Worm (Caenorhabditis elegans) whole organism, L4 larva: ENCODE measurements around the gene ugt-14.

Experiments
- F10B5.3 ChIP-seq: sonication (generic microtip); optimal IDR thresholded peaks from 2 replicates; lab custom pipeline; 2016; ENCODE audit warnings: mild to moderate bottlenecking, missing genetic modification characterization, missing compliant biosample characterization
- Y48G9A.11 ChIP-seq: fragments of 200-800 bp; sonication (Bioruptor generic); IDR thresholded peaks from 2 replicates; pipeline ENCODE4 v1.3.6; 2022; ENCODE audit warnings: missing genetic modification reagents, missing genetic modification characterization, missing compliant biosample characterization
- Y5F2A.4 ChIP-seq: fragments of 200-800 bp; sonication (Bioruptor generic); optimal IDR thresholded peaks from 2 replicates; lab custom pipeline; 2018; ENCODE audit warnings: mild to moderate bottlenecking, missing genetic modification characterization, missing compliant biosample characterization
- ZK546.5 ChIP-seq, 2 experiments: sonication (generic microtip); optimal IDR thresholded peaks; 2 replicates each; lab custom pipeline; 2017; ENCODE audit warnings: missing biosample characterization in 2 of 2, missing genetic modification characterization in 2 of 2
- aha-1 ChIP-seq: fragments of 150-350 bp; peaks from one replicate; lab custom pipeline; 2014; ENCODE audit warnings: missing biosample characterization, missing genetic modification characterization
- ama-1 ChIP-seq: fragments of 150-350 bp; optimal IDR thresholded peaks from 2 replicates; lab custom pipeline; 2014; ENCODE audit warnings: inconsistent platforms, mixed read lengths
- arid-1 ChIP-seq: fragments of 200-800 bp; sonication (Bioruptor generic); conservative IDR thresholded peaks from 2 replicates; pipeline ENCODE4 v1.3.6; 2022; ENCODE audit warnings: missing genetic modification reagents, missing genetic modification characterization, missing compliant biosample characterization
- ctbp-1 ChIP-seq: fragments of 200-800 bp; sonication (Bioruptor generic); IDR thresholded peaks from 2 replicates; pipeline ENCODE4 v1.3.6; 2022; ENCODE audit warnings: missing genetic modification reagents, missing genetic modification characterization, missing compliant biosample characterization
- daf-16 ChIP-seq, 3 experiments: sonication (generic microtip); optimal IDR thresholded peaks; 2 replicates each; lab custom pipeline; 2016 to 2017; ENCODE audit warnings: missing genetic modification characterization in 3 of 3, missing genetic modification reagents in 3 of 3, mild to moderate bottlenecking in 2 of 3, missing compliant biosample characterization in 2 of 3, missing biosample characterization in 1 of 3, moderate library complexity in 1 of 3
- daf-8 ChIP-seq: fragments of 200-800 bp; sonication (Bioruptor generic); IDR thresholded peaks from 2 replicates; pipeline ENCODE4 v1.3.6; 2022; ENCODE audit warnings: missing genetic modification characterization, missing compliant biosample characterization
- dmd-6 ChIP-seq: fragments of 200-800 bp; sonication (Bioruptor generic); IDR thresholded peaks from 2 replicates; pipeline ENCODE4 v1.3.6; 2022; ENCODE audit warnings: missing genetic modification reagents, missing genetic modification characterization, missing compliant biosample characterization
- dmd-8 ChIP-seq: fragments of 200-800 bp; sonication (Bioruptor generic); IDR thresholded peaks from 2 replicates; pipeline ENCODE4 v1.3.6; 2022; ENCODE audit warnings: missing genetic modification characterization, missing compliant biosample characterization
- duxl-1 ChIP-seq: sonication (generic microtip); optimal IDR thresholded peaks from 2 replicates; lab custom pipeline; 2016; ENCODE audit warnings: mild to moderate bottlenecking, missing genetic modification characterization, moderate library complexity, missing compliant biosample characterization; ENCODE audit not compliant: poor library complexity
- dve-1 ChIP-seq: sonication (generic microtip); optimal IDR thresholded peaks from 2 replicates; lab custom pipeline; 2017; ENCODE audit warnings: antibody characterized with exemption, mild to moderate bottlenecking, missing genetic modification characterization, missing compliant biosample characterization; ENCODE audit not compliant: insufficient read depth
- hlh-30 ChIP-seq: sonication (generic microtip); optimal IDR thresholded peaks from 2 replicates; lab custom pipeline; 2017; ENCODE audit warnings: antibody characterized with exemption, mild to moderate bottlenecking, missing genetic modification characterization, missing compliant biosample characterization; ENCODE audit not compliant: insufficient read depth
- lim-7 ChIP-seq: fragments of 200-800 bp; sonication (Bioruptor generic); IDR thresholded peaks from 2 replicates; pipeline ENCODE4 v1.3.6; 2022; ENCODE audit warnings: missing genetic modification characterization, missing compliant biosample characterization
- lin-29 ChIP-seq: fragments of 200-800 bp; sonication (Bioruptor generic); IDR thresholded peaks from 2 replicates; pipeline ENCODE4 v1.3.6; 2022; ENCODE audit warnings: missing genetic modification reagents, missing genetic modification characterization, missing compliant biosample characterization
- mxl-2 ChIP-seq: fragments of 200-800 bp; sonication (Bioruptor generic); conservative IDR thresholded peaks from 2 replicates; pipeline ENCODE4 v1.3.6; 2022; ENCODE audit warnings: missing genetic modification reagents, missing genetic modification characterization, missing compliant biosample characterization
- nhr-10 ChIP-seq: fragments of 150-350 bp; optimal IDR thresholded peaks from 2 replicates; lab custom pipeline; 2014; ENCODE audit warnings: missing biosample characterization, missing genetic modification characterization
- nhr-102 ChIP-seq: sonication (generic microtip); optimal IDR thresholded peaks from 2 replicates; lab custom pipeline; 2016; ENCODE audit warnings: mild to moderate bottlenecking, missing genetic modification characterization, moderate library complexity, missing compliant biosample characterization
- nhr-25 ChIP-seq: sonication (generic microtip); optimal IDR thresholded peaks from 2 replicates; lab custom pipeline; 2017; ENCODE audit warnings: missing genetic modification characterization, mild to moderate bottlenecking, missing compliant biosample characterization, antibody characterized with exemption, moderate library complexity, borderline replicate concordance; ENCODE audit not compliant: insufficient read depth
- nhr-42 ChIP-seq: fragments of 200-800 bp; sonication (Bioruptor generic); IDR thresholded peaks from 2 replicates; pipeline ENCODE4 v1.3.6; 2022; ENCODE audit warnings: missing genetic modification characterization, missing compliant biosample characterization
- pha-4 ChIP-seq, 2 experiments: fragments of 150-350 bp in 1 of 2; fragments of 200-800 bp in 1 of 2; sonication (Bioruptor generic) in 1 of 2; IDR thresholded peaks in 1 of 2; optimal IDR thresholded peaks in 1 of 2; 2 replicates each; pipeline versions ENCODE4 v1.3.6 to Lab custom; 2014 to 2022; ENCODE audit warnings: missing genetic modification characterization in 2 of 2, missing genetic modification reagents in 2 of 2, missing biosample characterization in 1 of 2, missing compliant biosample characterization in 1 of 2
- rbr-2 ChIP-seq: sonication (generic microtip); optimal IDR thresholded peaks from 2 replicates; lab custom pipeline; 2016; ENCODE audit warnings: missing genotype, missing genetic modification characterization, missing compliant biosample characterization
- sdz-12 ChIP-seq: fragments of 200-800 bp; sonication (Bioruptor generic); optimal IDR thresholded peaks from 2 replicates; lab custom pipeline; 2018; ENCODE audit warnings: mild to moderate bottlenecking, missing genetic modification characterization, missing compliant biosample characterization
- spr-1 ChIP-seq: sonication (generic microtip); optimal IDR thresholded peaks from 2 replicates; lab custom pipeline; 2016; ENCODE audit warnings: mild to moderate bottlenecking, missing genetic modification characterization, missing compliant biosample characterization
- unc-62 ChIP-seq, 3 experiments: fragments of 150-350 bp in 1 of 3; sonication (generic microtip); optimal IDR thresholded peaks in 2 of 3; peaks in 1 of 3; 1 replicate in 1 of 3; 2 replicates in 2 of 3; lab custom pipeline; 2014 to 2017; ENCODE audit warnings: missing biosample characterization in 3 of 3, missing genetic modification characterization in 3 of 3, missing genetic modification reagents in 3 of 3, missing genotype in 1 of 3
- vab-7 ChIP-seq: fragments of 200-800 bp; sonication (Bioruptor generic); IDR thresholded peaks from 2 replicates; pipeline ENCODE4 v1.3.6; 2022; ENCODE audit warnings: missing genetic modification reagents, missing genetic modification characterization, missing compliant biosample characterization

Gene ugt-14

DNA sequence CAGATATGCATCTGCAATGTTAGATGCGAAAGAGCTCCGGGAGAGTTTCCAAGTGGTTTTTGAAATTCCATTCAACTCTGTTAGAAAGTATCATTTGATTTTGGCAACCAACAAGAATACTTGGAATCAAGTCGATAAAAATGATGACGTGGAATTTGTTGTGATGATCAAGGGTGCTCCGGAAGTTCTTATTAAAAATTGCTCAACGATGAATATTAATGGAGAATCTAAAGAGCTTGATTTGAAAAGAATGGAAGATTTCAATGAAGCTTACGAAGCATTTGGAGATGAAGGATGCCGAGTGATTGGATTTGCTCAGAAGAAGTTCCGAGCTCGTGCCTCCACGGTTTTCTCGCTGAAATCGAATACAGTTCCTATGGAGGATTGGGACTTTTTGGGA, 31.3 kb downstream of the ugt-14 start:
- TF ChIP-seq dmd-8 (GFP tag; lab: Robert Waterston, UW) = no peak
- TF ChIP-seq unc-62 (GFP tag; optimal IDR thresholded peaks at IDR 0.05 in 1 of 2; lab: Kevin White, UChicago) = peak in 1 of 2 experiments; percentile 95
- no peak for TF ChIP-seq unc-62 (tag; optimal IDR thresholded peaks at IDR 0.05; lab: Kevin White, UChicago)

DNA sequence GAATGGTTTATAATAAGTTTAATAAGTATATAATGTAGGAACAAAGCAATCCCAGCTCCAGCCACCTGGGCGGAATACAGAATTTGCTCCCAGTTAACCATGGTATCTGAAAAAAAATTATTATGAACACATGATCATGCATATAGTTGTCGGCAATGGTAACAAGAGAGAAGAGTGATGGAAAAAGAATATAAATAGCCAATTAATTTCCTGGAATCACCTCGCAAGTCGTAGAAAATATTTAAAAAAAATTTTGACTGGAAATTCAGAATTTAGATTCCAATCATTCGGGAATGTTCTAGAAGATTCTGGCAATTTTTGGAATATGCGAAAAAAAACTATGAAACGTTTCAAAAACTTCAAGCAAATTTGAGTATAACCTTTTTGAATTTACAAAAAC, 38.2 kb downstream of the ugt-14 start, which contains the start of gene str-211:
TSS of gene str-211 (minus strand) at position 101 of the 400 bp plus-strand sequence.
- TF ChIP-seq ama-1 (no peak), rbr-2 (tag; lab: Kevin White, UChicago) (no peak), dmd-8 (GFP tag; lab: Robert Waterston, UW) (no peak), duxl-1 (no peak), Y48G9A.11 (no peak)
- TF ChIP-seq, all 104 proteins: peak for 0

DNA sequence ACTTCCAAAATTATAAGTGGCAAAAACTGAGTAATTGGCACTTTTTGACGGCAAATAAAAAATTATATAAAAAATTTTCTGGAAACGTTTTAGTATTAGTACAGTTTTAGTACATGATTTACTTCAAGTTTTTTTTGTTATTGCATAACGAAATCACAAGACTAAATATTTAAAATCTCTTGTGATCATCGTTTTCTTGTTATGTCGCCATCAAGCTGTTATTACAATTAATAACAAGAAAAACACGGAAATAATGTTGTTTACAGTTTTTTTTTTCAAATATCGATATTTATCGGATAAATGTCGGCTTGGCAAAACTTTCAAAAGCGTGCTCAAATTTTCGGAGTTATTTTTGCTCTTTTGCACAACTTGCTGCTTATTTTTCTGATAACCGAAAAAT, 42.6 kb downstream of the ugt-14 start, which contains the start of gene str-209:
TSS of gene str-209 (plus strand) at position 301 of the 400 bp plus-strand sequence.
- no peak for TF ChIP-seq ctbp-1 (GFP tag; lab: Robert Waterston, UW)
- TF ChIP-seq vab-7 = no peak
- no peak for TF ChIP-seq daf-8 (GFP tag; lab: Robert Waterston, UW)
- no peak for TF ChIP-seq aha-1 (tag; lab: Kevin White, UChicago)
- TF ChIP-seq, all 104 proteins: peak for 0

DNA sequence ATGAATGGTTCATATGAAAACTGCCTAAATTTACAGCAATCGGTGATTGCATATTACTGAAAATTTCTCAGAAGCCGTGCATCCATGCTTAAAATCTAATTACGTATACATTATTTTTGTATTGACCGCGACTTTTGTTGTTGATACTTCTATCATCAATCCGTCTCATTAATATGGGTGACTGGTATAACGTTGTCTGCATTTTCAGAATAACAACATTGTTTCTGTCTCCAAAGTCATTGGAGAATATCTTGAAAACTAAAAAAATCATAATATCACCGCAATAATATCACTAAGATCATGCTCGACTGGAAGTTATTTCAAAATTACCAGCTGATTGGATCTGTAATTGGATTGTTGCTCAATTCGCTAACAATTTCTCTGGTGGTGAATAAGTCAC, 45.4 kb downstream of the ugt-14 start, which contains the start of gene str-207:
TSS of gene str-207 (plus strand) at position 301 of the 400 bp plus-strand sequence.
- TF ChIP-seq hlh-30 (no peak), dve-1 (tag; lab: Kevin White, UChicago) (no peak), nhr-42 (GFP tag; lab: Robert Waterston, UW) (no peak), vab-7 (no peak), arid-1 (GFP tag; lab: Robert Waterston, UW) (no peak), ZK546.5 (tag; optimal IDR thresholded peaks at IDR 0.05; lab: Kevin White, UChicago) (no peak), nhr-25 (tag; lab: Kevin White, UChicago) (no peak), pha-4 (GFP tag; IDR thresholded peaks at IDR 0.05; lab: Robert Waterston, UW) (no peak), pha-4 (tag; optimal IDR thresholded peaks at IDR 0.05; lab: Kevin White, UChicago) (no peak), nhr-102 (tag; lab: Kevin White, UChicago) (no peak), ama-1 (no peak), mxl-2 (GFP tag; lab: Robert Waterston, UW) (no peak), daf-16 (GFP tag; optimal IDR thresholded peaks at IDR 0.05; lab: Kevin White, UChicago) (no peak), daf-16 (tag; optimal IDR thresholded peaks at IDR 0.05; lab: Kevin White, UChicago) (no peak), rbr-2 (tag; lab: Kevin White, UChicago) (no peak), lim-7 (GFP tag; lab: Robert Waterston, UW) (no peak), F10B5.3 (tag; lab: Kevin White, UChicago) (no peak), lin-29 (GFP tag; lab: Robert Waterston, UW) (no peak), dmd-6 (no peak), sdz-12 (no peak)

DNA sequence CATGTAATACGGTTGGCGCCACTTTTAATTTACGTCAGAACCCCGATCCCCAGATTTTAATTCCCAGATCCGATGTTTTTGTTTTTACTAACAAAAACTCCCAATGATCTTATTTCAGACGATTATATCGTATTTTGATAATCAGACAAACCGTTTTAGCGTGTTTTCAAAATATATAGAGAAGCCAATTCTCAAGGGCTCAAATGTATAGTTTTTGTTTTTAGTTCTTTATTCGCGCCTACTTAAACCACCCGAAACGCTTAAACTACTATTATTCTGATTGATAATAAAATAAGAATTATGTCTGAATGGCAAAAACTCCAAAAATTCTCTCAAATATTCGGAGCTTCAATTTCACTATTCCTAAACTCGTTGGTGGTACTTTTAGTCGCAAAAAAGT, 50.5 kb downstream of the ugt-14 start, which contains the start of gene str-208:
TSS of gene str-208 (plus strand) at position 301 of the 400 bp plus-strand sequence.
- TF ChIP-seq mxl-2 (GFP tag; lab: Robert Waterston, UW) (no peak), nhr-10 (tag; lab: Kevin White, UChicago) (no peak), aha-1 (tag; lab: Kevin White, UChicago) (peak; percentile 12), Y5F2A.4 (GFP tag; lab: Kevin White, UChicago) (no peak), nhr-42 (GFP tag; lab: Robert Waterston, UW) (no peak)

DNA sequence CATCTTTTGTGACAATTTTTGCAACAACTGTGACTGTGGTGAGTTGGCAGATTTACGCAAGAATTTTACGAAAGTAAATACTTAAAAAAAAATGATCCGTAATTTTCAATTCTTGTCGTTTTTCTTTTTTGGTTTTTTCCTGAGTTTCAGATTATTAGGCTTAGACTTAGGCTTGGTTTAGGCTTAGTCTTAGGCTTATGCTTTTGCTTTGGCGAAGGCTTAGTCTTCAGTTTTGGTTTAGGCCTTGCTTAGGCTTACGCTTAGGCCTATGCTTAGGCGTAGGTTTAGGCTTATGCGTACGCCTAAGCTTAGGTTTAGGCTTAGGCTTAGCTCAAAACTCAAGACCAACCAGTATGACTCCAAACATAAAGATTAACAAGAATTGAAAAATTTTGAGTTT, 51.6 kb downstream of the ugt-14 start:
- no peak for TF ChIP-seq spr-1 (tag; lab: Kevin White, UChicago)
- peak; percentile 94 for TF ChIP-seq aha-1 (tag; lab: Kevin White, UChicago)
